Worm (Caenorhabditis elegans) whole organism, L3 larva: ENCODE data around the gene puf-5.
A peak's percentile ranks its signal among the peaks of the same experiment; 100 is the strongest.

ENCODE experiments used
- R02D3.7 ChIP-seq: fragments of 150-350 bp; optimal IDR thresholded peaks from 2 replicates; lab custom pipeline; 2014; ENCODE audit warnings: missing biosample characterization, missing genetic modification characterization
- ZK546.5 ChIP-seq: sonication (generic microtip); optimal IDR thresholded peaks from 2 replicates; lab custom pipeline; 2017; ENCODE audit warnings: missing biosample characterization, missing genetic modification characterization
- ama-1 ChIP-seq: fragments of 150-350 bp; optimal IDR thresholded peaks from 2 replicates; lab custom pipeline; 2018
- ceh-16 ChIP-seq: sonication (generic microtip); optimal IDR thresholded peaks from 2 replicates; lab custom pipeline; 2017; ENCODE audit warnings: missing biosample characterization, missing genetic modification characterization
- ceh-82 ChIP-seq: fragments of 150-350 bp; optimal IDR thresholded peaks from 2 replicates; lab custom pipeline; 2014; ENCODE audit warnings: missing biosample characterization, missing genetic modification characterization
- ceh-9 ChIP-seq: sonication (generic microtip); optimal IDR thresholded peaks from 2 replicates; lab custom pipeline; 2018; ENCODE audit warnings: missing biosample characterization, missing genetic modification characterization
- daf-12 ChIP-seq: fragments of 150-350 bp; optimal IDR thresholded peaks from 2 replicates; lab custom pipeline; 2014; ENCODE audit warnings: missing biosample characterization, missing genetic modification reagents, missing genetic modification characterization
- egl-5 ChIP-seq: fragments of 150-350 bp; optimal IDR thresholded peaks from 2 replicates; lab custom pipeline; 2017; ENCODE audit warnings: missing biosample characterization, missing genetic modification reagents, missing genetic modification characterization, inconsistent platforms
- elt-1 ChIP-seq: fragments of 150-350 bp; optimal IDR thresholded peaks from 2 replicates; lab custom pipeline; 2014; ENCODE audit warnings: missing biosample characterization, missing genetic modification characterization
- elt-2 ChIP-seq: sonication (generic microtip); optimal IDR thresholded peaks from 2 replicates; lab custom pipeline; 2016; ENCODE audit warnings: missing genetic modification reagents, mild to moderate bottlenecking, missing genetic modification characterization, missing compliant biosample characterization
- fkh-2 ChIP-seq: fragments of 150-350 bp; optimal IDR thresholded peaks from 2 replicates; lab custom pipeline; 2014; ENCODE audit warnings: missing biosample characterization, missing genetic modification reagents, missing genetic modification characterization
- fos-1 ChIP-seq: fragments of 150-350 bp; optimal IDR thresholded peaks from 2 replicates; lab custom pipeline; 2014; ENCODE audit warnings: missing biosample characterization, missing genetic modification characterization
- hmg-11 ChIP-seq: sonication (generic microtip); optimal IDR thresholded peaks from 2 replicates; lab custom pipeline; 2016; ENCODE audit warnings: missing genetic modification characterization, missing compliant biosample characterization
- lin-39 ChIP-seq: fragments of 150-350 bp; optimal IDR thresholded peaks from 2 replicates; lab custom pipeline; 2018; ENCODE audit warnings: missing biosample characterization, missing genetic modification reagents, missing genetic modification characterization
- lsy-12 ChIP-seq: sonication (generic microtip); optimal IDR thresholded peaks from 2 replicates; lab custom pipeline; 2016; ENCODE audit warnings: mild to moderate bottlenecking, missing genetic modification characterization, missing compliant biosample characterization
- mml-1 ChIP-seq: fragments of 150-350 bp; sonication (generic microtip); optimal IDR thresholded peaks from 3 replicates; lab custom pipeline; 2014; ENCODE audit warnings: missing biosample characterization, missing genetic modification characterization
- nfya-1 ChIP-seq: sonication (generic microtip); optimal IDR thresholded peaks from 2 replicates; lab custom pipeline; 2017; ENCODE audit warnings: missing genetic modification characterization, mild to moderate bottlenecking, missing compliant biosample characterization, antibody characterized with exemption, moderate library complexity; ENCODE audit not compliant: insufficient read depth
- nhr-12 ChIP-seq: fragments of 150-350 bp; optimal IDR thresholded peaks from 2 replicates; lab custom pipeline; 2014; ENCODE audit warnings: missing biosample characterization, missing genetic modification characterization
- nhr-23 ChIP-seq: fragments of 150-350 bp; optimal IDR thresholded peaks from 2 replicates; lab custom pipeline; 2014; ENCODE audit warnings: missing biosample characterization, missing genetic modification reagents, missing genetic modification characterization
- nhr-237 ChIP-seq: fragments of 150-350 bp; optimal IDR thresholded peaks from 2 replicates; lab custom pipeline; 2014; ENCODE audit warnings: missing biosample characterization, missing genetic modification characterization
- nhr-25 ChIP-seq: sonication (generic microtip); optimal IDR thresholded peaks from 2 replicates; lab custom pipeline; 2017; ENCODE audit warnings: missing biosample characterization, missing genetic modification characterization
- nhr-28 ChIP-seq: fragments of 150-350 bp; optimal IDR thresholded peaks from 2 replicates; lab custom pipeline; 2014; ENCODE audit warnings: missing biosample characterization, missing genetic modification characterization
- nhr-43 ChIP-seq: sonication (generic microtip); optimal IDR thresholded peaks from 2 replicates; lab custom pipeline; 2016; ENCODE audit warnings: mild to moderate bottlenecking, missing genetic modification characterization, missing compliant biosample characterization; ENCODE audit not compliant: poor library complexity, severe bottlenecking
- nhr-67 ChIP-seq: fragments of 150-350 bp; optimal IDR thresholded peaks from 2 replicates; lab custom pipeline; 2014; ENCODE audit warnings: missing biosample characterization, missing genetic modification characterization
- nhr-76 ChIP-seq: fragments of 150-350 bp; sonication (generic microtip); optimal IDR thresholded peaks from 5 replicates; lab custom pipeline; 2014; ENCODE audit warnings: missing biosample characterization, missing genetic modification characterization
- nhr-77 ChIP-seq: fragments of 150-350 bp; optimal IDR thresholded peaks from 2 replicates; lab custom pipeline; 2014; ENCODE audit warnings: missing biosample characterization, missing genetic modification characterization
- pha-4 ChIP-seq: fragments of 150-350 bp; optimal IDR thresholded peaks from 2 replicates; lab custom pipeline; 2014; ENCODE audit warnings: missing biosample characterization, missing genetic modification reagents, missing genetic modification characterization
- pqm-1 ChIP-seq: fragments of 150-350 bp; optimal IDR thresholded peaks from 2 replicates; lab custom pipeline; 2017; ENCODE audit warnings: missing biosample characterization, missing genetic modification characterization, inconsistent platforms
- sea-2 ChIP-seq: fragments of 150-350 bp; sonication (generic microtip); optimal IDR thresholded peaks from 4 replicates; lab custom pipeline; 2014; ENCODE audit warnings: missing biosample characterization, missing genetic modification reagents, missing genetic modification characterization
- snpc-4 ChIP-seq: fragments of 150-350 bp; optimal IDR thresholded peaks from 2 replicates; lab custom pipeline; 2014; ENCODE audit warnings: missing biosample characterization, missing genetic modification characterization
- unc-62 ChIP-seq: fragments of 150-350 bp; sonication (generic microtip); optimal IDR thresholded peaks from 4 replicates; lab custom pipeline; 2014; ENCODE audit warnings: missing biosample characterization, missing genetic modification reagents, missing genetic modification characterization
- zag-1 ChIP-seq: fragments of 150-350 bp; optimal IDR thresholded peaks from 2 replicates; lab custom pipeline; 2014; ENCODE audit warnings: missing biosample characterization, missing genetic modification characterization
- ztf-11 ChIP-seq: fragments of 150-350 bp; optimal IDR thresholded peaks from 2 replicates; lab custom pipeline; 2014; ENCODE audit warnings: missing biosample characterization, missing genetic modification characterization
- ztf-4 ChIP-seq: fragments of 150-350 bp; optimal IDR thresholded peaks from 2 replicates; lab custom pipeline; 2014; ENCODE audit warnings: missing biosample characterization, missing genetic modification characterization

puf-5 gene

ce11 chrII:8603567-8604359, 28.4 kb downstream of the puf-5 start, which contains the start of gene suf-1:
suf-1 (plus strand) TSS chrII:8603846.
- TF ChIP-seq ceh-9 (tag; lab: Kevin White, UChicago) (no peak), lin-39 (tag; lab: Kevin White, UChicago) (no peak), elt-2 (tag; lab: Kevin White, UChicago) (peak; percentile 24), pqm-1 (tag; lab: Kevin White, UChicago) (no peak), nhr-12 (no peak), nhr-76 (tag; lab: Kevin White, UChicago) (peak; percentile 18), daf-12 (no peak), hmg-11 (tag; lab: Kevin White, UChicago) (no peak), nhr-67 (no peak), fos-1 (tag; lab: Kevin White, UChicago) (no peak), egl-5 (tag; lab: Kevin White, UChicago) (no peak), elt-1 (tag; lab: Kevin White, UChicago) (no peak), sea-2 (no peak), nhr-43 (no peak), nhr-28 (tag; lab: Kevin White, UChicago) (no peak), ceh-82 (peak; percentile 22), lsy-12 (tag; lab: Kevin White, UChicago) (peak; percentile 11), unc-62 (no peak), ama-1 (lab: Kevin White, UChicago) (peak; percentile 30), nhr-237 (no peak), nhr-77 (tag; lab: Kevin White, UChicago) (no peak), nfya-1 (tag; lab: Kevin White, UChicago) (no peak), zag-1 (tag; lab: Kevin White, UChicago) (no peak), ztf-4 (tag; lab: Kevin White, UChicago) (no peak), nhr-23 (tag; lab: Kevin White, UChicago) (no peak), ztf-11 (tag; lab: Kevin White, UChicago) (no peak), ceh-16 (no peak), R02D3.7 (tag; lab: Kevin White, UChicago) (no peak), pha-4 (tag; lab: Kevin White, UChicago) (no peak), ZK546.5 (tag; lab: Kevin White, UChicago) (no peak), mml-1 (tag; lab: Kevin White, UChicago) (no peak)

- TF ChIP-seq elt-1 (tag; lab: Kevin White, UChicago) = no peak
- no peak for TF ChIP-seq nfya-1 (tag; lab: Kevin White, UChicago)
- no peak for TF ChIP-seq zag-1 (tag; lab: Kevin White, UChicago)
- TF ChIP-seq unc-62 = no peak
- TF ChIP-seq pqm-1 (tag; lab: Kevin White, UChicago) = no peak
These were observed 31.2 kb downstream of the puf-5 start, which contains the start of gene F28C6.8 for ce11 chrII:8606549-8606948. F28C6.8 (plus strand) TSS chrII:8606849.

- TF ChIP-seq fkh-2 (tag; lab: Kevin White, UChicago) = no peak
- no peak for TF ChIP-seq nhr-237
- TF ChIP-seq pha-4 (tag; lab: Kevin White, UChicago) = no peak
- no peak for TF ChIP-seq nhr-28 (tag; lab: Kevin White, UChicago)
- TF ChIP-seq nhr-77 (tag; lab: Kevin White, UChicago) = no peak
- TF ChIP-seq, all 47 proteins: peak for 0
These were observed 32.3 kb downstream of the puf-5 start, which contains the start of gene F28C6.10 for ce11 chrII:8607662-8608061. F28C6.10 (plus strand) TSS chrII:8607962.

DNA sequence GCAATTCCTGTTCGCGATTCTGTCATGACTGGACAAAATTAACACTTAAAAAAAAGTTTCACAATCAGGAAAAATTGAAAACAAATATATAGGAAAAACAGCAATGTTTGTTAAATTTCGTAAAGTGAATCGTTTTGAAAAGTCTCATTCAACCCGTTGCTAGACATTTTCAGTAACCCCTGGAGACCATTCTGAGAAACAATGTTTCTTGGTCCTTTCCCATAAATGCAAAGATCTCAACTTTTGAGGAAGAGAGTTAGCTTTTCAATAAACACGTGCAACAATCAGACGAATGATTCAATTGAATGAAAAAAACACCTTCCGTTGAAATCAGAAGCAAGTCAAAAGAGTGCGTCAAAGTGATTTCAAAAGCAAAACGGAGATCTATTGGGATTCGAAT, 34.7 kb downstream of the puf-5 start, which contains the start of gene F28C6.9:
Gene F28C6.9, minus strand, starts transcription at position 101 of the 400 bp plus-strand sequence.
- TF ChIP-seq hmg-11 (tag; lab: Kevin White, UChicago) (no peak), nhr-28 (tag; lab: Kevin White, UChicago) (no peak), nhr-76 (tag; lab: Kevin White, UChicago) (no peak), zag-1 (tag; lab: Kevin White, UChicago) (no peak), nhr-67 (no peak), nhr-25 (no peak), ZK546.5 (tag; lab: Kevin White, UChicago) (no peak), ztf-11 (tag; lab: Kevin White, UChicago) (no peak), mml-1 (tag; lab: Kevin White, UChicago) (no peak), elt-2 (tag; lab: Kevin White, UChicago) (no peak), ceh-9 (tag; lab: Kevin White, UChicago) (no peak), snpc-4 (no peak), nhr-23 (tag; lab: Kevin White, UChicago) (no peak)
